Fruit fly (Drosophila melanogaster) whole organism, embryonic: ENCODE measurements around the gene Tengl1.

Experiments used
- ATbp ChIP-seq: fragments of 200-800 bp; sonication (Bioruptor generic); optimal IDR thresholded peaks from 2 replicates; lab custom pipeline; 2017; ENCODE audit warnings: missing biosample characterization, mild to moderate bottlenecking, missing genetic modification characterization, missing genetic modification reagents
- Aef1 ChIP-seq: fragments of 200-800 bp; sonication (Bioruptor generic); IDR thresholded peaks from 3 replicates; pipeline ENCODE4 v1.3.6; 2022; ENCODE audit warnings: missing biosample characterization, missing genetic modification characterization
- Bgb ChIP-seq: fragments of 200-800 bp; sonication (Bioruptor generic); IDR thresholded peaks from 2 replicates; pipeline ENCODE4 v1.3.6; 2022; ENCODE audit warnings: missing biosample characterization, missing genetic modification characterization; ENCODE audit not compliant: partially characterized antibody
- CG11085 ChIP-seq: fragments of 200-800 bp; sonication (Bioruptor generic); IDR thresholded peaks from 2 replicates; pipeline ENCODE4 v1.3.6; 2022; ENCODE audit warnings: missing biosample characterization, missing genetic modification characterization
- CG11093 ChIP-seq: fragments of 200-800 bp; sonication (Bioruptor generic); IDR thresholded peaks from 3 replicates; pipeline ENCODE4 v1.3.6; 2022; ENCODE audit warnings: missing biosample characterization, missing genetic modification characterization
- CG13894 ChIP-seq: fragments of 200-800 bp; sonication (Bioruptor generic); optimal IDR thresholded peaks from 3 replicates; lab custom pipeline; 2018; ENCODE audit warnings: missing biosample characterization, mild to moderate bottlenecking, missing genetic modification characterization, moderate library complexity
- CG14050 ChIP-seq: fragments of 200-800 bp; sonication (Bioruptor generic); IDR thresholded peaks from 3 replicates; pipeline ENCODE4 v1.3.6; 2022; ENCODE audit warnings: missing biosample characterization, missing genetic modification characterization
- CG1602 ChIP-seq: fragments of 200-800 bp; sonication (Bioruptor generic); optimal IDR thresholded peaks from 3 replicates; lab custom pipeline; 2016; ENCODE audit warnings: missing biosample characterization, missing genetic modification characterization
- CG16779 ChIP-seq: fragments of 200-800 bp; sonication (Bioruptor generic); IDR thresholded peaks from 2 replicates; pipeline ENCODE4 v1.3.6; 2022; ENCODE audit warnings: missing biosample characterization, missing genetic modification characterization
- CG17359 ChIP-seq: fragments of 200-800 bp; sonication (Bioruptor generic); optimal IDR thresholded peaks from 3 replicates; lab custom pipeline; 2018; ENCODE audit warnings: missing biosample characterization, mild to moderate bottlenecking, missing genetic modification characterization, moderate library complexity
- CG18011 ChIP-seq: fragments of 200-800 bp; sonication (Bioruptor generic); optimal IDR thresholded peaks from 2 replicates; lab custom pipeline; 2017; ENCODE audit warnings: missing biosample characterization, missing genetic modification characterization, mild to moderate bottlenecking, moderate library complexity, missing genotype
- CG30020 ChIP-seq: fragments of 200-800 bp; optimal IDR thresholded peaks from 2 replicates; lab custom pipeline; 2019; ENCODE audit warnings: missing biosample characterization, mild to moderate bottlenecking, missing genetic modification characterization, moderate library complexity
- CG3163 ChIP-seq: fragments of 200-800 bp; sonication (Bioruptor generic); optimal IDR thresholded peaks from 3 replicates; lab custom pipeline; 2016; ENCODE audit warnings: missing biosample characterization, missing genetic modification characterization
- CG4282 ChIP-seq: fragments of 200-800 bp; sonication (Bioruptor generic); optimal IDR thresholded peaks from 2 replicates; lab custom pipeline; 2016; ENCODE audit warnings: missing biosample characterization, missing genetic modification characterization
- CG4328 ChIP-seq: fragments of 200-800 bp; sonication (Bioruptor generic); optimal IDR thresholded peaks from 3 replicates; lab custom pipeline; 2017; ENCODE audit warnings: missing biosample characterization, missing genetic modification reagents, missing genetic modification characterization
- CG4360 ChIP-seq: fragments of 200-800 bp; sonication (Bioruptor generic); IDR thresholded peaks from 2 replicates; pipeline ENCODE4 v1.3.6; 2022; ENCODE audit warnings: missing biosample characterization, missing genetic modification characterization
- CG4617 ChIP-seq: fragments of 200-800 bp; sonication (Bioruptor generic); optimal IDR thresholded peaks from 3 replicates; lab custom pipeline; 2016; ENCODE audit warnings: missing biosample characterization, missing genetic modification characterization, borderline replicate concordance
- CG6683 ChIP-seq: fragments of 200-800 bp; sonication (Bioruptor generic); optimal IDR thresholded peaks from 2 replicates; lab custom pipeline; 2017; ENCODE audit warnings: missing biosample characterization, mild to moderate bottlenecking, missing genetic modification characterization, missing genetic modification reagents
- CG6813 ChIP-seq: fragments of 200-800 bp; sonication (Bioruptor generic); optimal IDR thresholded peaks from 2 replicates; lab custom pipeline; 2017; ENCODE audit warnings: missing biosample characterization, missing genetic modification characterization, mild to moderate bottlenecking, moderate library complexity, missing genetic modification reagents
- CG7839 ChIP-seq: fragments of 200-800 bp; sonication (Bioruptor generic); optimal IDR thresholded peaks from 3 replicates; lab custom pipeline; 2018; ENCODE audit warnings: missing biosample characterization, mild to moderate bottlenecking, missing genetic modification characterization, moderate library complexity
- CHES-1-like ChIP-seq: fragments of 200-800 bp; sonication (Bioruptor generic); optimal IDR thresholded peaks from 2 replicates; lab custom pipeline; 2016; ENCODE audit warnings: missing biosample characterization, missing genetic modification characterization
- Dad ChIP-seq: fragments of 200-800 bp; sonication (Bioruptor generic); optimal IDR thresholded peaks from 3 replicates; lab custom pipeline; 2016; ENCODE audit warnings: missing biosample characterization, missing genetic modification characterization
- Doc2 ChIP-seq: fragments of 200-800 bp; sonication (Bioruptor generic); IDR thresholded peaks from 2 replicates; pipeline ENCODE4 v1.3.6; 2022; ENCODE audit warnings: missing biosample characterization, missing genetic modification characterization
- Dref ChIP-seq: fragments of 200-800 bp; sonication (Bioruptor generic); IDR thresholded peaks from 2 replicates; pipeline ENCODE4 v1.3.6; 2022; ENCODE audit warnings: missing biosample characterization, missing genetic modification characterization
- HmgD ChIP-seq: fragments of 200-800 bp; sonication (Bioruptor generic); optimal IDR thresholded peaks from 3 replicates; lab custom pipeline; 2016; ENCODE audit warnings: missing biosample characterization, missing genetic modification characterization
- Spps ChIP-seq: fragments of 200-800 bp; sonication (Bioruptor generic); optimal IDR thresholded peaks from 2 replicates; lab custom pipeline; 2018; ENCODE audit warnings: missing biosample characterization, mild to moderate bottlenecking, missing genetic modification characterization
- Tbp ChIP-seq: fragments of >200 bp; optimal IDR thresholded peaks from 2 replicates; lab custom pipeline; 2018; ENCODE audit warnings: missing biosample characterization, missing genetic modification characterization
- Xrp1 ChIP-seq: fragments of 200-800 bp; sonication (Bioruptor generic); IDR thresholded peaks from 2 replicates; pipeline ENCODE4 v1.3.6; 2022; ENCODE audit warnings: missing biosample characterization, missing genetic modification characterization
- ac ChIP-seq: fragments of 200-800 bp; sonication (Bioruptor generic); optimal IDR thresholded peaks from 3 replicates; lab custom pipeline; 2017; ENCODE audit warnings: missing biosample characterization, mild to moderate bottlenecking, missing genetic modification characterization
- al ChIP-seq: fragments of 200-800 bp; sonication (Bioruptor generic); IDR thresholded peaks from 2 replicates; pipeline ENCODE4 v1.3.6; 2022; ENCODE audit warnings: missing biosample characterization, missing genetic modification characterization
- ash1 ChIP-seq: fragments of 200-800 bp; sonication (Bioruptor generic); optimal IDR thresholded peaks from 2 replicates; lab custom pipeline; 2018; ENCODE audit warnings: missing biosample characterization, mild to moderate bottlenecking, missing genetic modification characterization
- az2 ChIP-seq: fragments of 200-800 bp; sonication (Bioruptor generic); optimal IDR thresholded peaks from 3 replicates; lab custom pipeline; 2016; ENCODE audit warnings: missing biosample characterization, missing genetic modification characterization
- croc ChIP-seq: fragments of 200-800 bp; sonication (Bioruptor generic); conservative IDR thresholded peaks from 3 replicates; pipeline ENCODE4 v1.3.6; 2022; ENCODE audit warnings: missing biosample characterization, missing genetic modification characterization
- crol ChIP-seq: fragments of 200-800 bp; sonication (Bioruptor generic); IDR thresholded peaks from 2 replicates; pipeline ENCODE4 v1.3.6; 2022; ENCODE audit warnings: missing biosample characterization, missing genetic modification characterization
- dati ChIP-seq: fragments of 200-800 bp; sonication (Bioruptor generic); IDR thresholded peaks from 2 replicates; pipeline ENCODE4 v1.3.6; 2022; ENCODE audit warnings: missing biosample characterization, missing genetic modification characterization
- en ChIP-seq: fragments of 200-800 bp; sonication (Bioruptor generic); optimal IDR thresholded peaks from 2 replicates; lab custom pipeline; 2016; ENCODE audit warnings: missing biosample characterization, missing genetic modification characterization
- gce ChIP-seq: fragments of 200-800 bp; sonication (Bioruptor generic); IDR thresholded peaks from 3 replicates; pipeline ENCODE4 v1.3.6; 2022; ENCODE audit warnings: missing biosample characterization, missing genetic modification characterization
- gem ChIP-seq: fragments of 200-800 bp; sonication (Bioruptor generic); optimal IDR thresholded peaks from 2 replicates; lab custom pipeline; 2019; ENCODE audit warnings: missing biosample characterization, mild to moderate bottlenecking, missing genetic modification characterization, moderate library complexity
- hbn ChIP-seq: fragments of 200-800 bp; sonication (Bioruptor generic); IDR thresholded peaks from 2 replicates; pipeline ENCODE4 v1.3.6; 2022; ENCODE audit warnings: missing biosample characterization, missing genetic modification characterization; ENCODE audit not compliant: partially characterized antibody
- maf-S ChIP-seq: fragments of 200-800 bp; sonication (Bioruptor generic); optimal IDR thresholded peaks from 2 replicates; lab custom pipeline; 2016; ENCODE audit warnings: missing biosample characterization, missing genetic modification characterization
- org-1 ChIP-seq: fragments of 200-800 bp; sonication (Bioruptor generic); optimal IDR thresholded peaks from 2 replicates; lab custom pipeline; 2017; ENCODE audit warnings: missing biosample characterization, missing genetic modification characterization
- otp ChIP-seq: fragments of 200-800 bp; sonication (Bioruptor generic); IDR thresholded peaks from 3 replicates; pipeline ENCODE4, ENCODE4 v1.3.6; 2022; ENCODE audit warnings: missing biosample characterization, missing genetic modification characterization
- pita ChIP-seq: fragments of 200-800 bp; sonication (Bioruptor generic); optimal IDR thresholded peaks from 2 replicates; lab custom pipeline; 2017; ENCODE audit warnings: missing biosample characterization, mild to moderate bottlenecking, missing genetic modification characterization
- pros ChIP-seq: fragments of 200-800 bp; sonication (Bioruptor generic); optimal IDR thresholded peaks from 3 replicates; lab custom pipeline; 2019; ENCODE audit warnings: missing biosample characterization, mild to moderate bottlenecking, missing genetic modification characterization, moderate library complexity
- ro ChIP-seq: fragments of 200-800 bp; sonication (Bioruptor generic); IDR thresholded peaks from 2 replicates; pipeline ENCODE4 v1.3.6; 2022; ENCODE audit warnings: missing biosample characterization, missing genetic modification characterization
- salm ChIP-seq: fragments of 200-800 bp; sonication (Bioruptor generic); optimal IDR thresholded peaks from 2 replicates; lab custom pipeline; 2018; ENCODE audit warnings: missing biosample characterization, mild to moderate bottlenecking, missing genetic modification characterization
- shn ChIP-seq: fragments of 200-800 bp; sonication (Bioruptor generic); optimal IDR thresholded peaks from 3 replicates; lab custom pipeline; 2016; ENCODE audit warnings: missing biosample characterization, missing genetic modification characterization
- sqz ChIP-seq: fragments of 200-800 bp; sonication (Bioruptor generic); optimal IDR thresholded peaks from 3 replicates; lab custom pipeline; 2018; ENCODE audit warnings: missing biosample characterization, mild to moderate bottlenecking, missing genetic modification characterization
- stwl ChIP-seq: fragments of 200-800 bp; sonication (Bioruptor generic); optimal IDR thresholded peaks from 3 replicates; lab custom pipeline; 2018; ENCODE audit warnings: missing biosample characterization, mild to moderate bottlenecking, missing genetic modification characterization, moderate library complexity
- ttk ChIP-seq: fragments of 200-800 bp; sonication (Bioruptor generic); IDR thresholded peaks from 2 replicates; pipeline ENCODE4 v2.1.2; 2022; ENCODE audit warnings: missing biosample characterization, missing genetic modification characterization
- yki ChIP-seq: fragments of >200 bp; optimal IDR thresholded peaks from 3 replicates; lab custom pipeline; 2018
- z ChIP-seq: fragments of 200-800 bp; sonication (Bioruptor generic); IDR thresholded peaks from 3 replicates; pipeline ENCODE4 v1.3.6; 2022; ENCODE audit warnings: missing biosample characterization, missing genetic modification characterization

Tengl1 gene

DNA sequence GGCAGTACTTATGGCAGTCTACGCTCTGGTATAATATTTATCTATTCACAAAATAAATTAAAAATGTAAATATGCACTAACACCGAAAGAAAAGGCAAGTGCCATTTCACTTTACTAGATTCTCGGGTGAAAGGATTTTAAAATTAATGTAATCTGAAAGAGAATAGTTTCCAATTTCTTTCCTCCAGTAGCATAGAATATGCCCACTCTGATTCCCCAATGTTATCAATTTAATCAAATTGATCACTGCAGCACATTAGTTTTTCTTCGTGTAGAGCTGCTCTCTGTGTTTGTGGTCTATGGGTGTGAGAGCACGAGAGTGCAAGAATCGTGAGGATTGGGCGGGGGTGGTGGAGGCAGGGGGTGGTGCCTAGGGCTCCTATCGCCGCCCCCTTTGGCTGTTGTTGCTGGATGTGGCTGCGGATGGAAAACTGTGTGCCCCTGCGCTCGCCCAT, 39.3 kb downstream of the Tengl1 start (continued):
- peak; percentile 91 for TF ChIP-seq gem (tag; lab: Kevin White, UChicago)
- TF ChIP-seq otp (GFP tag; lab: Robert Waterston, UW) = peak; percentile 83
- peak; percentile 89 for TF ChIP-seq CG17359 (tag; lab: Kevin White, UChicago)
- TF ChIP-seq CHES-1-like (GFP tag; lab: Kevin White, UChicago) = no peak
- no peak for TF ChIP-seq pita (GFP tag; lab: Kevin White, UChicago)
- TF ChIP-seq crol (GFP tag; lab: Robert Waterston, UW) = peak; percentile 95
- no peak for TF ChIP-seq al
- TF ChIP-seq CG14050 (GFP tag; lab: Robert Waterston, UW) = no peak
- peak; percentile 86 for TF ChIP-seq az2 (GFP tag; lab: Kevin White, UChicago)
- no peak for TF ChIP-seq pros (GFP tag; lab: Kevin White, UChicago)
- TF ChIP-seq shn (GFP tag; lab: Kevin White, UChicago) = peak; percentile 73
- TF ChIP-seq Xrp1 = peak; percentile 87
- no peak for TF ChIP-seq CG16779
- TF ChIP-seq Dad (GFP tag; lab: Kevin White, UChicago) = peak; percentile 59
- peak; percentile 51 for TF ChIP-seq CG4617 (GFP tag; lab: Kevin White, UChicago)
- TF ChIP-seq Spps (tag; lab: Kevin White, UChicago) = peak; percentile 91
- no peak for TF ChIP-seq CG18011
- peak; percentile 79 for TF ChIP-seq croc (GFP tag; lab: Robert Waterston, UW)
- 0 out of 2 replicates have a peak, but pooled peaks have one; percentile 7 for TF ChIP-seq dati
- peak; percentile 48 for TF ChIP-seq maf-S (GFP tag; lab: Kevin White, UChicago)
- no peak for TF ChIP-seq CG11085 (GFP tag; lab: Robert Waterston, UW)
- peak; percentile 58; the same call in 1 of the 3 replicates for TF ChIP-seq CG11093
- TF ChIP-seq ac (GFP tag; lab: Kevin White, UChicago) = peak; percentile 65
- TF ChIP-seq Tbp (GFP tag; lab: Kevin White, UChicago) = no peak
- no peak for TF ChIP-seq CG3163 (GFP tag; lab: Kevin White, UChicago)
- no peak for TF ChIP-seq CG4282 (GFP tag; lab: Kevin White, UChicago)
- peak; percentile 63 for TF ChIP-seq en (GFP tag; lab: Kevin White, UChicago)
- TF ChIP-seq z (GFP tag; lab: Robert Waterston, UW) = peak; percentile 4; the same call in 1 of the 3 replicates
- TF ChIP-seq yki (lab: Kevin White, UChicago) = no peak
- TF ChIP-seq CG1602 (GFP tag; lab: Kevin White, UChicago) = peak; percentile 77
- no peak for TF ChIP-seq hbn
- no peak for TF ChIP-seq Doc2 (GFP tag; lab: Robert Waterston, UW)
- TF ChIP-seq Aef1 (GFP tag; lab: Robert Waterston, UW) = no peak; the same call in 2 of the 3 replicates
- TF ChIP-seq Bgb (GFP tag; lab: Robert Waterston, UW) = no peak
- TF ChIP-seq ro = no peak
- no peak for TF ChIP-seq HmgD (GFP tag; lab: Kevin White, UChicago)
- no peak for TF ChIP-seq CG13894
- peak; percentile 85 for TF ChIP-seq sqz (GFP tag; lab: Kevin White, UChicago)
- TF ChIP-seq CG7839 (tag; lab: Kevin White, UChicago) = peak; percentile 80
- peak; percentile 61 for TF ChIP-seq CG4328 (GFP tag; lab: Kevin White, UChicago)
- peak; percentile 10 for TF ChIP-seq stwl (tag; lab: Kevin White, UChicago)
- no peak for TF ChIP-seq Dref (GFP tag; lab: Robert Waterston, UW)
- TF ChIP-seq salm (tag; lab: Kevin White, UChicago) = peak; percentile 73
- peak; percentile 62; the same call in 2 of the 3 replicates for TF ChIP-seq gce (GFP tag; lab: Robert Waterston, UW)
- TF ChIP-seq CG4360 (GFP tag; lab: Robert Waterston, UW) = no peak
- peak; percentile 91 for TF ChIP-seq ATbp (GFP tag; lab: Kevin White, UChicago)
- peak; percentile 42 for TF ChIP-seq CG6683 (GFP tag; lab: Kevin White, UChicago)
- TF ChIP-seq ash1 = no peak
- peak; percentile 61 for TF ChIP-seq CG30020 (tag; lab: Kevin White, UChicago)
- peak; percentile 45 for TF ChIP-seq ttk (GFP tag; lab: Robert Waterston, UW)
- peak; percentile 76 for TF ChIP-seq org-1 (GFP tag; lab: Kevin White, UChicago)
- peak; percentile 67 for TF ChIP-seq CG6813 (GFP tag; lab: Kevin White, UChicago)
